Fruit fly (Drosophila melanogaster): ENCODE measurements around the gene N.
A peak's percentile ranks its signal among the peaks of the same experiment; 100 is the strongest.

N gene

dm6 chrX:3134383-3135101 is at the start of gene N:
Gene N (plus strand): TSS chrX:3134870.
- TF ChIP-seq CTCF (optimal IDR thresholded peaks at IDR 0.05) = peak; percentile 98 to 99
- TF ChIP-seq CG8478 (optimal IDR thresholded peaks at IDR 0.05) = no peak

dm6 chrX:3085839-3086238 is 48.8 kb upstream of the N start:
- no peak for TF ChIP-seq CTCF (optimal IDR thresholded peaks at IDR 0.05)
- TF ChIP-seq CG8478 (optimal IDR thresholded peaks at IDR 0.05) = no peak

- TF ChIP-seq CG8478 (optimal IDR thresholded peaks at IDR 0.05) (no peak), CTCF (optimal IDR thresholded peaks at IDR 0.05) (no peak)
Observed at dm6 chrX:3087114-3087513, 47.6 kb upstream of the N start.

dm6 chrX:3090930-3091329 is 43.7 kb upstream of the N start:
- no peak for TF ChIP-seq CG8478 (optimal IDR thresholded peaks at IDR 0.05)
- TF ChIP-seq CTCF (optimal IDR thresholded peaks at IDR 0.05) = no peak

dm6 chrX:3096324-3096723 is 38.3 kb upstream of the N start:
- no peak for TF ChIP-seq CG8478 (optimal IDR thresholded peaks at IDR 0.05)
- TF ChIP-seq CTCF (optimal IDR thresholded peaks at IDR 0.05) = no peak

- TF ChIP-seq CTCF (optimal IDR thresholded peaks at IDR 0.05) (no peak), CG8478 (optimal IDR thresholded peaks at IDR 0.05) (no peak)
Observed at dm6 chrX:3097008-3097407, 37.7 kb upstream of the N start.

dm6 chrX:3099161-3099912 is 35.3 kb upstream of the N start:
- no peak for TF ChIP-seq CTCF (optimal IDR thresholded peaks at IDR 0.05)
- TF ChIP-seq CG8478 (optimal IDR thresholded peaks at IDR 0.05) = no peak

- TF ChIP-seq CG8478 (optimal IDR thresholded peaks at IDR 0.05) = no peak
- no peak for TF ChIP-seq CTCF (optimal IDR thresholded peaks at IDR 0.05)
Observed at dm6 chrX:3099913-3100275, 34.8 kb upstream of the N start.

- TF ChIP-seq CG8478 (optimal IDR thresholded peaks at IDR 0.05) (no peak), CTCF (optimal IDR thresholded peaks at IDR 0.05) (no peak)
Observed at dm6 chrX:3108903-3109302, 25.8 kb upstream of the N start.

dm6 chrX:3123626-3124025 is 11.0 kb upstream of the N start:
- TF ChIP-seq CTCF (optimal IDR thresholded peaks at IDR 0.05) (peak; percentile 65 to 76), CG8478 (optimal IDR thresholded peaks at IDR 0.05) (no peak)

- TF ChIP-seq CG8478 (optimal IDR thresholded peaks at IDR 0.05) = no peak
- TF ChIP-seq CTCF (optimal IDR thresholded peaks at IDR 0.05) = no peak
Observed at dm6 chrX:3127564-3127963, 7.1 kb upstream of the N start.

- no peak for TF ChIP-seq CTCF (optimal IDR thresholded peaks at IDR 0.05)
- no peak for TF ChIP-seq CG8478 (optimal IDR thresholded peaks at IDR 0.05)
Observed at dm6 chrX:3131978-3132377, 2.7 kb upstream of the N start.

dm6 chrX:3135102-3135393 is 378 bp downstream of the N start:
- TF ChIP-seq CG8478 (optimal IDR thresholded peaks at IDR 0.05) (no peak), CTCF (optimal IDR thresholded peaks at IDR 0.05) (no peak)

dm6 chrX:3135620-3136019 is 950 bp downstream of the N start:
- TF ChIP-seq CG8478 (optimal IDR thresholded peaks at IDR 0.05) = no peak
- no peak for TF ChIP-seq CTCF (optimal IDR thresholded peaks at IDR 0.05)

- TF ChIP-seq CG8478 (optimal IDR thresholded peaks at IDR 0.05) (no peak), CTCF (optimal IDR thresholded peaks at IDR 0.05) (no peak)
Observed at dm6 chrX:3136338-3137086, 1.8 kb downstream of the N start.

dm6 chrX:3137853-3138418 is 3.3 kb downstream of the N start:
- TF ChIP-seq CTCF (optimal IDR thresholded peaks at IDR 0.05) (no peak), CG8478 (optimal IDR thresholded peaks at IDR 0.05) (no peak)
